Worm (Caenorhabditis elegans) whole organism, late embryonic: ENCODE data around the gene irld-6.

Experiments used
- C08G9.2 ChIP-seq: sonication (generic microtip); optimal IDR thresholded peaks from 2 replicates; lab custom pipeline; 2016; ENCODE audit warnings: mild to moderate bottlenecking, missing genetic modification characterization, moderate library complexity, missing compliant biosample characterization
- F13H6.1 ChIP-seq: sonication (generic microtip); optimal IDR thresholded peaks from 2 replicates; lab custom pipeline; 2016; ENCODE audit warnings: missing genetic modification characterization, missing compliant biosample characterization
- K02D7.2 ChIP-seq: sonication (generic microtip); optimal IDR thresholded peaks from 2 replicates; lab custom pipeline; 2017; ENCODE audit warnings: mild to moderate bottlenecking, missing genetic modification characterization, missing compliant biosample characterization
- T23F11.4 ChIP-seq: fragments of 200-800 bp; sonication (Bioruptor generic); optimal IDR thresholded peaks from 2 replicates; lab custom pipeline; 2018; ENCODE audit warnings: mild to moderate bottlenecking, missing genetic modification characterization, missing compliant biosample characterization
- ama-1 ChIP-seq: fragments of 150-350 bp; optimal IDR thresholded peaks from 2 replicates; lab custom pipeline; 2014
- ceh-2 ChIP-seq: sonication (generic microtip); optimal IDR thresholded peaks from 2 replicates; lab custom pipeline; 2016; ENCODE audit warnings: missing genotype, missing genetic modification characterization, missing compliant biosample characterization
- ceh-31 ChIP-seq: sonication (generic microtip); optimal IDR thresholded peaks from 2 replicates; lab custom pipeline; 2016; ENCODE audit warnings: missing genetic modification characterization, missing compliant biosample characterization
- ceh-45 ChIP-seq: fragments of 200-800 bp; sonication (Bioruptor generic); IDR thresholded peaks from 2 replicates; pipeline ENCODE4 v1.3.6; 2022; ENCODE audit warnings: missing genetic modification reagents, missing genetic modification characterization, missing compliant biosample characterization
- dve-1 ChIP-seq: sonication (generic microtip); optimal IDR thresholded peaks from 2 replicates; lab custom pipeline; 2017; ENCODE audit warnings: antibody characterized with exemption, mild to moderate bottlenecking, missing genetic modification characterization, missing compliant biosample characterization
- elt-2 ChIP-seq: sonication (generic microtip); optimal IDR thresholded peaks from 2 replicates; lab custom pipeline; 2016; ENCODE audit warnings: missing genetic modification reagents, missing genetic modification characterization, missing compliant biosample characterization
- fkh-6 ChIP-seq: sonication (generic microtip); optimal IDR thresholded peaks from 2 replicates; lab custom pipeline; 2016; ENCODE audit warnings: missing genetic modification characterization, missing compliant biosample characterization
- gmeb-2 ChIP-seq: sonication (generic microtip); optimal IDR thresholded peaks from 2 replicates; lab custom pipeline; 2016; ENCODE audit warnings: missing genetic modification characterization, inconsistent platforms, missing compliant biosample characterization
- hlh-6 ChIP-seq: sonication (generic microtip); optimal IDR thresholded peaks from 2 replicates; lab custom pipeline; 2016; ENCODE audit warnings: missing genotype, missing genetic modification characterization, missing compliant biosample characterization
- lim-6 ChIP-seq: sonication (generic microtip); optimal IDR thresholded peaks from 2 replicates; lab custom pipeline; 2016; ENCODE audit warnings: missing genetic modification characterization, missing compliant biosample characterization
- lin-11 ChIP-seq: fragments of 200-800 bp; sonication (Bioruptor generic); optimal IDR thresholded peaks from 2 replicates; lab custom pipeline; 2018; ENCODE audit warnings: mild to moderate bottlenecking, missing genetic modification characterization, missing compliant biosample characterization
- npax-4 ChIP-seq: sonication (generic microtip); optimal IDR thresholded peaks from 2 replicates; lab custom pipeline; 2016; ENCODE audit warnings: missing genetic modification characterization, missing compliant biosample characterization
- pag-3 ChIP-seq: sonication (generic microtip); optimal IDR thresholded peaks from 2 replicates; lab custom pipeline; 2016; ENCODE audit warnings: missing compliant biosample characterization, missing genetic modification characterization, borderline replicate concordance
- pat-9 ChIP-seq: fragments of 200-800 bp; sonication (Bioruptor generic); optimal IDR thresholded peaks from 2 replicates; lab custom pipeline; 2018; ENCODE audit warnings: mild to moderate bottlenecking, missing genetic modification characterization, moderate library complexity, missing compliant biosample characterization
- pax-1 ChIP-seq: fragments of 150-350 bp; optimal IDR thresholded peaks from 2 replicates; lab custom pipeline; 2014; ENCODE audit warnings: missing biosample characterization, missing genetic modification characterization
- pqm-1 ChIP-seq: sonication (generic microtip); optimal IDR thresholded peaks from 2 replicates; lab custom pipeline; 2016; ENCODE audit warnings: missing genetic modification characterization, missing compliant biosample characterization
- pros-1 ChIP-seq: fragments of 150-350 bp; optimal IDR thresholded peaks from 2 replicates; lab custom pipeline; 2014; ENCODE audit warnings: missing biosample characterization, missing genetic modification reagents, missing genetic modification characterization
- ref-2 ChIP-seq: sonication (generic microtip); optimal IDR thresholded peaks from 2 replicates; lab custom pipeline; 2016; ENCODE audit warnings: missing genetic modification characterization, missing compliant biosample characterization
- rnt-1 ChIP-seq: sonication (generic microtip); optimal IDR thresholded peaks from 2 replicates; lab custom pipeline; 2016; ENCODE audit warnings: missing genetic modification characterization, missing compliant biosample characterization
- sdc-2 ChIP-seq: sonication (generic microtip); optimal IDR thresholded peaks from 2 replicates; lab custom pipeline; 2016; ENCODE audit warnings: missing genotype, missing genetic modification characterization, missing compliant biosample characterization
- syd-9 ChIP-seq: sonication (generic microtip); optimal IDR thresholded peaks from 2 replicates; lab custom pipeline; 2016; ENCODE audit warnings: mild to moderate bottlenecking, missing genetic modification characterization, moderate library complexity, missing compliant biosample characterization
- ttx-3 ChIP-seq: sonication (generic microtip); optimal IDR thresholded peaks from 2 replicates; lab custom pipeline; 2016; ENCODE audit warnings: missing genetic modification reagents, missing genetic modification characterization, missing compliant biosample characterization
- unc-42 ChIP-seq: sonication (generic microtip); optimal IDR thresholded peaks from 2 replicates; lab custom pipeline; 2016; ENCODE audit warnings: missing genotype, missing genetic modification characterization, missing compliant biosample characterization
- unc-86 ChIP-seq: sonication (generic microtip); optimal IDR thresholded peaks from 2 replicates; lab custom pipeline; 2016; ENCODE audit warnings: missing genetic modification characterization, missing compliant biosample characterization
- zip-5 ChIP-seq: sonication (generic microtip); optimal IDR thresholded peaks from 2 replicates; lab custom pipeline; 2016; ENCODE audit warnings: missing genetic modification characterization, missing compliant biosample characterization

irld-6 gene

DNA sequence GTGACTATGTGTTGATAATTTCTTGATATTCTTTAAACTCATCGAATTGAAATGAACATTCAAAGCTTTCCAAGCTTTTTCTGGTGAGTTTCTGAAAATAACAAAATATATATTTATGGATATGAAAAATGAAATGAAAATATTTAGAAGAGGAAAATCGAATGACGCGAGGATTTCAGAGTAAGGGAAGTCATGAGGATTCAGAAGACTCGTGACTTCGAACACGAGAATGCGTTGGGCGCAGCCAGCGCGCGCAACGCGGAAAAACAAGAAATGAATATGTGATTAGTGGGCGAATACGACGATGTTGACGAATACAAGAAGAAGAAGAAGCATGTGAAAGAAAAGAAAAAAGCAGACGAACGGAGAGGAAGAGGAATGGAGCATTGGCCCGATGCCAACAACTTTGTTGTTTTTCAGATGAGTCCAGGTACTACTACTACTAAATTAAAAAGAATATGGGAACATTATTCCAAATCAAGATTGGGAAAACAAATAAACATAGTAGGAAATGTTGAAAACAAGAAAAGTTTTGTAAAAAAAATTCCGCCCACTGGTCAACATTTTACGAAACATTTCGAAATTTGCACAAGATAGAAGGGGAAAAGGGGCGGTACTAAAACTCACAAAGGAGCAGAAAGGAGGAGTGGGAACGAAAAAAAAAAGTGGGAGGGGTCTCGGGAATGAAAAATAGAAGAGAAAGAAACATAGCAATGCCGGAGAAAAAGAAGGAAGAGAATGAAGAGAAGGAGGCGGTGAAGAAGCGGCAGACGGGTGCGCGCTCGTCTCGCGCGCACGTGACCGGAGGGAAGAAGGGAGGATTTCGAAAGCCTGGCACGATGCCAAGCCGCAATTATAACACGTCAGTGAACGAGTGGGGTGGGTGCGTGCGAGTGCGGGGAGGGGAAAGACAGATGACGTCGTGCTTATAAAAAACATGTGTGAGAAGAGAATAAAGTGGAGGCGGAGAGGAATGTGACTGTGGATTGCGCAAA lies 41.1 kb downstream of the irld-6 start (continued):
- TF ChIP-seq lin-11 (tag; lab: Kevin White, UChicago): no peak
- peak; percentile 78 for TF ChIP-seq ceh-31
- TF ChIP-seq F13H6.1 (tag; lab: Kevin White, UChicago): no peak
- peak; percentile 39 for TF ChIP-seq dve-1 (tag; lab: Kevin White, UChicago)
- TF ChIP-seq unc-42 (tag; lab: Kevin White, UChicago): peak; percentile 64
- TF ChIP-seq ama-1: no peak
- TF ChIP-seq syd-9 (tag; lab: Kevin White, UChicago): no peak
- peak; percentile 8 for TF ChIP-seq gmeb-2 (tag; lab: Kevin White, UChicago)
- no peak for TF ChIP-seq elt-2 (tag; lab: Kevin White, UChicago)
- TF ChIP-seq ref-2 (tag; lab: Kevin White, UChicago): no peak
- no peak for TF ChIP-seq ttx-3 (tag; lab: Kevin White, UChicago)
- TF ChIP-seq rnt-1 (tag; lab: Kevin White, UChicago): peak; percentile 86
- no peak for TF ChIP-seq pqm-1 (tag; lab: Kevin White, UChicago)
- no peak for TF ChIP-seq sdc-2 (tag; lab: Kevin White, UChicago)
- TF ChIP-seq pros-1: peak; percentile 88
- no peak for TF ChIP-seq ceh-45 (GFP tag; lab: Robert Waterston, UW)
- TF ChIP-seq pag-3: no peak
- TF ChIP-seq K02D7.2 (tag; lab: Kevin White, UChicago): no peak
- TF ChIP-seq fkh-6 (tag; lab: Kevin White, UChicago): no peak

DNA sequence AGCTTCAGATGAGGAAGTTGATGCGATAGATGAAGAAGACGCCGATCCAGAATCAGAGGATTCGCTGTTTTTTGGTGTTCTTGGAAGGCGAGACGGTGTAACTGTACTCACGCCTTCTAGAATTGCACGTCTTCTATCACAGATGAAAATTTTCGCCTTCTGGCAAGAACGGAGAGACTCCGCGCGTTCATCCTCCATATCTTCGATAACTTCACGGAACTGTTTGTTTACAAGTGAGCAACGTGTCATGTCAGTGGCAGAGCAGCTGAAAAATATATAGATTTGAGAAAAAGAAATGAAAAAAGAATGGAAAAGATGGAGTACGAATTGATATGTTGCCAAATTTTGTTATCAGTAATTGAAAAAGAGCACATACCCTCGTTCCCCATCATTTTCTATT lies 42.0 kb downstream of the irld-6 start:
- TF ChIP-seq T23F11.4 (GFP tag; lab: Kevin White, UChicago) (no peak), pag-3 (no peak), pros-1 (no peak), rnt-1 (tag; lab: Kevin White, UChicago) (no peak), pat-9 (tag; lab: Kevin White, UChicago) (no peak), lim-6 (no peak), dve-1 (tag; lab: Kevin White, UChicago) (no peak), ceh-45 (GFP tag; lab: Robert Waterston, UW) (no peak), pax-1 (tag; lab: Kevin White, UChicago) (no peak), zip-5 (tag; lab: Kevin White, UChicago) (no peak)

DNA sequence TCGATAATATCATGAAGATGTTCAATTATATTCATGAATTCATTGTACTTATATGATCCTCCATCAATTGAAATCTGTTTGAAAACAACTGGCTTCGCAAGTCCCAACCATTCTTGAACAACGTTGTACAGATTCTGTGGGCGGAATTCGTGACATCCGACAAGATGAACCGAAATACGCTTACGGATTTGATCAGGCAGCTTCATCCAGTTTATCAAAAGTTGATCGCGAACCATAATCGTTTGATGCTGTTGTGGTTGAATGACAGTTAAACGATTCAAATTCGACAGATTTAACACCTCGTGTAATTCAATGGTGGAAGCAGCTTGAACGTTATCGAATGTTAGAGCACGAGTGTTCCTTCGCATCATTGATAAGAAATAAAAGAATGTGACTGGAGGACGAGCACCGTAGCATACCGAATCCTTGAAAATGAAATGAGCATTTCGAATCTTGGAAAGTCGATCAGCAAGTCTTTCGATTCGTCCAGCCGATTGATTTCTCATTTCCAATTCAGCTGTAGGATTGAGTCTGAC lies 42.8 kb downstream of the irld-6 start:
- TF ChIP-seq gmeb-2 (tag; lab: Kevin White, UChicago): no peak

DNA sequence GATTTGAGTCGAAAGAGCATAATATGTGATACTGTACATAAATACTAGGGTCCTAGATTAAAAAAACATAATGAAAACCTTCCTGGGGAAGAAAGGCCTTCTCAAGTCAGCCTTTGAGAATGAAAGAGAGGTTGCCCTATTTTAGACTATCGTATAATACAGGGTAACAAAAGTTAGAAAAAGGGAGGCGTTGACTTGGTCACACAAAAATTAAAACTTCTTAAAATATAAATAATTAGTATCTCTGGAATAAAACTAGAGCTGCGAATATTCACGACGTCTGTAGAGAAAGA lies 44.0 kb downstream of the irld-6 start:
- TF ChIP-seq unc-86 (tag; lab: Kevin White, UChicago) (no peak), npax-4 (tag; lab: Kevin White, UChicago) (no peak), ceh-31 (no peak), ceh-45 (GFP tag; lab: Robert Waterston, UW) (no peak), ref-2 (tag; lab: Kevin White, UChicago) (no peak), zip-5 (tag; lab: Kevin White, UChicago) (no peak), hlh-6 (tag; lab: Kevin White, UChicago) (no peak), ceh-2 (no peak), elt-2 (tag; lab: Kevin White, UChicago) (no peak)

DNA sequence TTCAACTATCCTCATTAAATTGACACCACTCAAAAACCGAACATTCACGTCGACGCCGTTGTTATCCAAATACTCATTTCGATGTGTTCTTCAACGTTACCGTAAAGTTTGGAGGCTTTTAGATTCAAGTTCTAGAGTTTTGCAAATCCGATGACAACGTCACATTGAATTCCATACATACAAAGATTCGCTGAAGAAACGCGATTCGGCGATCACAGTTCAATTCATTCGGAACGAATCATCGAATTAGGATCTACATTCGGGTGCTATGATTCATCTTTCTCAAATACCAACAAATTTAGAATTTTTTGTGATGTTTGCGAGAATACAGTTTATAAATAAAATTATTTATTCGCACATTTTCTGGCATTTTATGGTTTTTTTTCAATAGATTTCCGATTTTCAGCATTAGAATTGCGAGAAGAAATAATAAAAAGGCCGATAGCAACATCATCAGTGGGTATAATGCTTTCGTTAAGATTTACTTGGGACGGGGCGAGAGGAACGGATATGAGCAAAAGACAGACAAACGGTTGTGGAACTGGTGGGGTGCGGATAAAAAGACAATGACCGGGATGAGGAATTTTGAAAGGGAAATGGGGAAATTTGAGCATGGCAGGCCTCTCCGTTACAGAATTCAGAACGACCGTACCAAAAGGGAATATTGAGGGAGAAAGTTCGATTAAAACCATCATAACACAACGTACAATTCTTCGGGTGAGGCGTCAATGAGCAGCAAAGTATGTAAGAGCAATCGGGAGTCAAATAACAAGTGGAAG lies 44.6 kb downstream of the irld-6 start:
- TF ChIP-seq ama-1 (peak; percentile 45), C08G9.2 (tag; lab: Kevin White, UChicago) (no peak), pqm-1 (tag; lab: Kevin White, UChicago) (no peak)
